Fruit fly (Drosophila melanogaster) whole organism, prepupa: ENCODE results near the gene CG13995.

Source experiments
- CG10631 ChIP-seq: fragments of 200-800 bp; sonication (Bioruptor generic); optimal IDR thresholded peaks from 2 replicates; lab custom pipeline; 2016; ENCODE audit warnings: missing biosample characterization, missing genetic modification characterization
- CG6792 ChIP-seq: fragments of 200-800 bp; sonication (Bioruptor generic); optimal IDR thresholded peaks from 3 replicates; lab custom pipeline; 2016; ENCODE audit warnings: missing biosample characterization, missing genetic modification characterization
- Eip78C ChIP-seq: fragments of 200-800 bp; sonication (Bioruptor generic); peaks from one replicate; lab custom pipeline; 2016; ENCODE audit warnings: missing biosample characterization, missing genetic modification characterization
- Hr38 ChIP-seq: sonication (Bioruptor generic); optimal IDR thresholded peaks from 2 replicates; lab custom pipeline; 2016; ENCODE audit warnings: missing biosample characterization, missing genetic modification characterization
- Hr39 ChIP-seq: fragments of 200-800 bp; sonication (Bioruptor generic); optimal IDR thresholded peaks from 2 replicates; lab custom pipeline; 2016; ENCODE audit warnings: missing biosample characterization, missing genetic modification characterization
- Lpt ChIP-seq: fragments of 200-800 bp; sonication (Bioruptor generic); optimal IDR thresholded peaks from 3 replicates; lab custom pipeline; 2016; ENCODE audit warnings: missing biosample characterization, missing genetic modification characterization

DNA sequence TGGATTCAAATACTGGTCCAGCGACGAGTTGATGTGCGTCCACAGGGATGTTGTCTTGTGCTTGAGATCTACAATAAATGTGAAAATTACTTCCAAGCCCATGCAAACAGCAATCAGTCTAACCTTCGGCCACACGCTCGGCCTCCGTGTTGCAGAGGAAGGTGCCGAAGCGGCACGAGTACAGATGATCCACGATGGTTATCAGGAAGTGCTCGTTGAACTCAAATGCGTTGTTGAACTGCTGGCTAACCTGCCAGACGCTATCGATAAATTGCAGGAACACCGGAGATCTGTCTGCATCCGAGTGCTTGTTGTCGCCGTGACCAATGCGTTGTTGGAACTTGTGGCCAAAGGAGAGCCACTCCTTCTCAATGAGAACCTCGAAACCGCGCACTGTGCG lies 18.9 kb upstream of the CG13995 start:
- TF ChIP-seq CG10631 (GFP tag; lab: Kevin White, UChicago): no peak
- TF ChIP-seq Hr38 (GFP tag; lab: Kevin White, UChicago): no peak
- TF ChIP-seq CG6792 (GFP tag; lab: Kevin White, UChicago): no peak
- no peak for TF ChIP-seq Hr39 (GFP tag; lab: Kevin White, UChicago)
- no peak for TF ChIP-seq Eip78C (GFP tag; lab: Kevin White, UChicago)
- no peak for TF ChIP-seq Lpt (GFP tag; lab: Kevin White, UChicago)
